Worm (Caenorhabditis elegans): ENCODE measurements around the gene cln-3.3.

- no peak for TF ChIP-seq ama-1 (optimal IDR thresholded peaks at IDR 0.05)
- TF ChIP-seq tra-4 (tag; optimal IDR thresholded peaks at IDR 0.05) = no peak
- no peak for TF ChIP-seq scrt-1 (GFP tag; IDR thresholded peaks at IDR 0.05)
- no peak for TF ChIP-seq flt-1 (GFP tag; IDR thresholded peaks at IDR 0.05)
- no peak for TF ChIP-seq F13C5.2 (tag; optimal IDR thresholded peaks at IDR 0.05)
- no peak for TF ChIP-seq tbx-37 (GFP tag; conservative IDR thresholded peaks at IDR 0.05)
- no peak for TF ChIP-seq tbx-11 (GFP tag; IDR thresholded peaks at IDR 0.05)
- TF ChIP-seq pes-1 (GFP tag; IDR thresholded peaks at IDR 0.05) = no peak
Observed at ce11 chrV:8686764-8687163, 3.9 kb downstream of the cln-3.3 start, which contains the start of gene ZC190.7.
